Worm (Caenorhabditis elegans) whole organism, young adult: ENCODE measurements around the gene unc-7.

Experiments used
- F22D6.2 ChIP-seq: sonication (generic microtip); optimal IDR thresholded peaks from 2 replicates; lab custom pipeline; 2016; ENCODE audit warnings: mild to moderate bottlenecking, missing genetic modification characterization, missing compliant biosample characterization
- F37B4.10 ChIP-seq: fragments of 200-800 bp; sonication (Bioruptor generic); IDR thresholded peaks from 2 replicates; pipeline ENCODE4 v1.3.6; 2022; ENCODE audit warnings: missing genetic modification characterization, missing compliant biosample characterization
- F49E8.2 ChIP-seq: sonication (generic microtip); optimal IDR thresholded peaks from 3 replicates; lab custom pipeline; 2017; ENCODE audit warnings: missing genetic modification characterization, mild to moderate bottlenecking, missing compliant biosample characterization, antibody characterized with exemption, moderate library complexity; ENCODE audit not compliant: insufficient read depth
- F52B5.7 ChIP-seq: sonication (generic microtip); optimal IDR thresholded peaks from 2 replicates; lab custom pipeline; 2016; ENCODE audit warnings: mild to moderate bottlenecking, missing genetic modification characterization, missing compliant biosample characterization
- F57A8.1 ChIP-seq: fragments of 200-800 bp; sonication (Bioruptor generic); optimal IDR thresholded peaks from 2 replicates; lab custom pipeline; 2018; ENCODE audit warnings: mild to moderate bottlenecking, missing genetic modification characterization, moderate library complexity, missing compliant biosample characterization
- K11D2.4 ChIP-seq: fragments of 200-800 bp; sonication (Bioruptor generic); IDR thresholded peaks from 2 replicates; pipeline ENCODE4 v1.3.6; 2022; ENCODE audit warnings: missing genetic modification reagents, missing genetic modification characterization, missing compliant biosample characterization
- T26A5.8 ChIP-seq: sonication (generic microtip); optimal IDR thresholded peaks from 2 replicates; lab custom pipeline; 2016; ENCODE audit warnings: missing genetic modification characterization, missing compliant biosample characterization
- Y53F4B.3 ChIP-seq: fragments of 200-800 bp; sonication (Bioruptor generic); IDR thresholded peaks from 2 replicates; pipeline ENCODE4 v1.3.6; 2022; ENCODE audit warnings: missing genetic modification reagents, missing genetic modification characterization, missing compliant biosample characterization
- Y67H2A.10 ChIP-seq: fragments of 200-800 bp; sonication (Bioruptor generic); conservative IDR thresholded peaks from 2 replicates; pipeline ENCODE4 v1.3.6; 2022; ENCODE audit warnings: missing genetic modification reagents, missing genetic modification characterization, missing compliant biosample characterization
- ZK185.1 ChIP-seq: sonication (generic microtip); optimal IDR thresholded peaks from 2 replicates; lab custom pipeline; 2016; ENCODE audit warnings: mild to moderate bottlenecking, missing genetic modification characterization, missing compliant biosample characterization; ENCODE audit not compliant: poor library complexity, severe bottlenecking
- akir-1 ChIP-seq: fragments of 200-800 bp; sonication (Bioruptor generic); optimal IDR thresholded peaks from 2 replicates; lab custom pipeline; 2018; ENCODE audit warnings: mild to moderate bottlenecking, missing genetic modification characterization, moderate library complexity, missing compliant biosample characterization
- athp-1 ChIP-seq: sonication (generic microtip); optimal IDR thresholded peaks from 2 replicates; lab custom pipeline; 2017; ENCODE audit warnings: mild to moderate bottlenecking, missing genetic modification characterization, missing compliant biosample characterization
- cebp-1 ChIP-seq, 2 experiments: fragments of 200-800 bp in 1 of 2; sonication (Bioruptor generic) in 1 of 2; sonication (generic microtip) in 1 of 2; IDR thresholded peaks in 1 of 2; optimal IDR thresholded peaks in 1 of 2; 2 replicates each; pipeline versions ENCODE4 v1.3.6 to Lab custom; 2017 to 2022; ENCODE audit warnings: missing compliant biosample characterization in 2 of 2, missing genetic modification characterization in 2 of 2, mild to moderate bottlenecking in 1 of 2, missing genetic modification reagents in 1 of 2, moderate library complexity in 1 of 2
- cebp-2 ChIP-seq: fragments of 200-800 bp; sonication (Bioruptor generic); IDR thresholded peaks from 2 replicates; pipeline ENCODE4 v1.3.6; 2022; ENCODE audit warnings: missing genetic modification characterization, missing compliant biosample characterization
- ceh-40 ChIP-seq: fragments of 200-800 bp; sonication (Bioruptor generic); IDR thresholded peaks from 2 replicates; pipeline ENCODE4 v1.3.6; 2022; ENCODE audit warnings: missing genetic modification characterization, missing compliant biosample characterization
- ceh-58 ChIP-seq: fragments of 200-800 bp; sonication (Bioruptor generic); IDR thresholded peaks from 2 replicates; pipeline ENCODE4 v1.3.6; 2022; ENCODE audit warnings: missing genetic modification characterization, missing compliant biosample characterization
- chd-7 ChIP-seq: sonication (generic microtip); optimal IDR thresholded peaks from 2 replicates; lab custom pipeline; 2016; ENCODE audit warnings: mild to moderate bottlenecking, missing genetic modification characterization, moderate library complexity, missing compliant biosample characterization
- die-1 ChIP-seq: sonication (generic microtip); optimal IDR thresholded peaks from 2 replicates; lab custom pipeline; 2016; ENCODE audit warnings: missing genotype, mild to moderate bottlenecking, missing genetic modification characterization, missing compliant biosample characterization
- efl-1 ChIP-seq: fragments of 150-350 bp; optimal IDR thresholded peaks from 2 replicates; lab custom pipeline; 2014; ENCODE audit warnings: missing biosample characterization, missing genetic modification reagents, missing genetic modification characterization
- egrh-3 ChIP-seq: fragments of 200-800 bp; sonication (Bioruptor generic); IDR thresholded peaks from 2 replicates; pipeline ENCODE4 v1.3.6; 2022; ENCODE audit warnings: missing genetic modification reagents, missing genetic modification characterization, missing compliant biosample characterization
- ekl-4 ChIP-seq: fragments of 200-800 bp; sonication (Bioruptor generic); IDR thresholded peaks from 2 replicates; pipeline ENCODE4 v1.3.6; 2022; ENCODE audit warnings: missing genetic modification reagents, missing genetic modification characterization, missing compliant biosample characterization
- ets-4 ChIP-seq: fragments of 200-800 bp; sonication (Bioruptor generic); optimal IDR thresholded peaks from 2 replicates; lab custom pipeline; 2018; ENCODE audit warnings: mild to moderate bottlenecking, missing genetic modification characterization, missing compliant biosample characterization
- fkh-3 ChIP-seq: sonication (generic microtip); optimal IDR thresholded peaks from 2 replicates; lab custom pipeline; 2016; ENCODE audit warnings: mild to moderate bottlenecking, missing genetic modification characterization, missing compliant biosample characterization
- hlh-12 ChIP-seq: sonication (generic microtip); optimal IDR thresholded peaks from 2 replicates; lab custom pipeline; 2016; ENCODE audit warnings: missing genetic modification characterization, missing compliant biosample characterization
- hmg-1.2 ChIP-seq: fragments of 200-800 bp; sonication (Bioruptor generic); IDR thresholded peaks from 2 replicates; pipeline ENCODE4 v1.3.6; 2022; ENCODE audit warnings: missing genetic modification reagents, missing genetic modification characterization, missing compliant biosample characterization
- hsf-1 ChIP-seq: fragments of 200-800 bp; sonication (Bioruptor generic); IDR thresholded peaks from 2 replicates; pipeline ENCODE4 v1.3.6; 2022; ENCODE audit warnings: missing genetic modification reagents, missing genetic modification characterization, missing compliant biosample characterization
- lsl-1 ChIP-seq: fragments of 200-800 bp; sonication (Bioruptor generic); optimal IDR thresholded peaks from 2 replicates; lab custom pipeline; 2018; ENCODE audit warnings: mild to moderate bottlenecking, missing genetic modification characterization, moderate library complexity, missing compliant biosample characterization
- nhr-179 ChIP-seq: sonication (generic microtip); optimal IDR thresholded peaks from 2 replicates; lab custom pipeline; 2016; ENCODE audit warnings: mild to moderate bottlenecking, missing genetic modification characterization, missing compliant biosample characterization
- snpc-3.4 ChIP-seq: sonication (generic microtip); optimal IDR thresholded peaks from 2 replicates; lab custom pipeline; 2017; ENCODE audit warnings: missing genetic modification characterization, mild to moderate bottlenecking, missing compliant biosample characterization, antibody characterized with exemption, moderate library complexity, missing genotype, missing genetic modification reagents
- sptf-2 ChIP-seq: fragments of 200-800 bp; sonication (Bioruptor generic); optimal IDR thresholded peaks from 2 replicates; lab custom pipeline; 2018; ENCODE audit warnings: mild to moderate bottlenecking, missing genetic modification characterization, missing compliant biosample characterization
- tbp1 ChIP-seq: fragments of 200-800 bp; sonication (Bioruptor generic); optimal IDR thresholded peaks from 2 replicates; lab custom pipeline; 2018; ENCODE audit warnings: mild to moderate bottlenecking, missing genetic modification characterization, missing compliant biosample characterization
- unc-130 ChIP-seq: sonication (generic microtip); optimal IDR thresholded peaks from 2 replicates; lab custom pipeline; 2016; ENCODE audit warnings: missing genetic modification reagents, missing genetic modification characterization, missing compliant biosample characterization
- zfh-2 ChIP-seq: fragments of 200-800 bp; sonication (Bioruptor generic); conservative IDR thresholded peaks from 2 replicates; pipeline ENCODE4 v1.3.6; 2022; ENCODE audit warnings: missing genetic modification reagents, missing genetic modification characterization, missing compliant biosample characterization
- ztf-18 ChIP-seq: sonication (generic microtip); optimal IDR thresholded peaks from 2 replicates; lab custom pipeline; 2016; ENCODE audit warnings: missing genotype, mild to moderate bottlenecking, missing genetic modification characterization, missing compliant biosample characterization
- ztf-28 ChIP-seq: fragments of 200-800 bp; sonication (Bioruptor generic); IDR thresholded peaks from 2 replicates; pipeline ENCODE4 v1.3.6; 2022; ENCODE audit warnings: missing genetic modification reagents, missing genetic modification characterization, missing compliant biosample characterization

unc-7 gene

ce11 chrX:15127338-15127737 is 20.2 kb downstream of the unc-7 start:
- TF ChIP-seq cebp-2 (0 out of 2 replicates have a peak, but pooled peaks have one; percentile 9), F52B5.7 (no peak), egrh-3 (GFP tag; lab: Robert Waterston, UW) (peak; percentile 67; the same call in 1 of the 2 replicates), unc-130 (GFP tag; lab: Kevin White, UChicago) (no peak), lsl-1 (GFP tag; lab: Kevin White, UChicago) (no peak), akir-1 (no peak), ekl-4 (no peak), zfh-2 (peak; percentile 76), Y67H2A.10 (GFP tag; lab: Robert Waterston, UW) (no peak), ztf-18 (tag; lab: Kevin White, UChicago) (no peak), ZK185.1 (tag; lab: Kevin White, UChicago) (no peak), fkh-3 (tag; lab: Kevin White, UChicago) (no peak)

DNA sequence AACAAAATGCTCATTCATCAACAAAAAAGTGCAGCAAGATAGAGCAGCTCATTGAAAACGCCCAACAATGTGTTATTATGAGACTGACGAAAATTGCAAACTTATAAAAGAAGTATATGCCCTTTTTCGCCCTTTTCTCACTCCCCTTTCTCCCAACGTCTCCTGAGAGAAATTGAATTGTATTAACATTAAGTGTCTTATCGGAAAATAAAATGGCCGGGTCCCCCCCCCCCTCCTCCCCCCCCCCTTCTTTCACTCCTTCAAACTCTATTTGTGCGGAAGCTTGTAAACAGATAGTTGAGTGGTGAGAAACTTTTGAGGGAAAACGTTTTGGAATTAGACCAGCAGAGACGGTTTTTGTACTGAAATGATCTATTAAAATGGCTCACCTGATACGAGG is 20.8 kb downstream of the unc-7 start:
- TF ChIP-seq F57A8.1 (GFP tag; lab: Kevin White, UChicago) (no peak), tbp1 (GFP tag; lab: Kevin White, UChicago) (no peak), hlh-12 (tag; lab: Kevin White, UChicago) (no peak), F49E8.2 (tag; lab: Kevin White, UChicago) (no peak), ets-4 (no peak), hsf-1 (GFP tag; lab: Robert Waterston, UW) (no peak), nhr-179 (tag; lab: Kevin White, UChicago) (no peak), die-1 (no peak), fkh-3 (tag; lab: Kevin White, UChicago) (no peak), ztf-28 (GFP tag; lab: Robert Waterston, UW) (no peak), sptf-2 (GFP tag; lab: Kevin White, UChicago) (no peak), F22D6.2 (tag; lab: Kevin White, UChicago) (no peak), lsl-1 (GFP tag; lab: Kevin White, UChicago) (no peak), chd-7 (tag; lab: Kevin White, UChicago) (no peak), snpc-3.4 (tag; lab: Kevin White, UChicago) (no peak), cebp-1 (GFP tag; IDR thresholded peaks at IDR 0.05; lab: Robert Waterston, UW) (no peak), cebp-1 (tag; optimal IDR thresholded peaks at IDR 0.05; lab: Kevin White, UChicago) (no peak), efl-1 (GFP tag; lab: Kevin White, UChicago) (no peak), K11D2.4 (no peak)

DNA sequence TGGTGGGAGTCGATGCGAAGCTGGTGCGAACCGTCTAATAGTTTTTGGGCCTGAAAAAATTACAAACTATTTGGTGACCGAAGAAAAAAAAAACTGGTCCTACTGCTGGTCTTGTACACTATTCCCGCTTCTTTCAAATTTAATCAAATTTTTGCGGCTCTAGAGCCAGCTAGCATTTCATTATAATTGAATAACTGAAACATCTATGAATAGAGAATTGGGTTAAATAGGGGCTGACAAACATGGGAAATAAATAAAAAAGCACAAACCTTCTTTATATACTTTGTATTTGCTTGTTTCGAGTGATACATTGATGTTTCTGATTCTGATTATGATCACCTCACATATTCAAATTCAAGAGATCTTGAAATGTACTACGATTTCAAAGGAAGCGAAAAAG is 22.4 kb downstream of the unc-7 start:
- TF ChIP-seq ceh-40 (GFP tag; lab: Robert Waterston, UW) (no peak), T26A5.8 (tag; lab: Kevin White, UChicago) (no peak), athp-1 (tag; lab: Kevin White, UChicago) (no peak)

ce11 chrX:15120545-15120944 is 27.0 kb downstream of the unc-7 start:
- TF ChIP-seq Y53F4B.3 (GFP tag; lab: Robert Waterston, UW) (no peak), hmg-1.2 (no peak), F37B4.10 (no peak), ceh-58 (no peak)
- TF ChIP-seq, all 124 proteins: peak for 0
